Fruit fly (Drosophila melanogaster): Measurements from ENCODE around the gene CG34043.

CG34043 gene

dm6 chr2L:10246785-10247190, 33.9 kb downstream of the CG34043 start, which contains the start of gene chico (continued):
- TF ChIP-seq CG3163 (GFP tag; optimal IDR thresholded peaks at IDR 0.05): no peak
- TF ChIP-seq Doc2 (GFP tag; IDR thresholded peaks at IDR 0.05): no peak
- no peak for TF ChIP-seq CG11456 (GFP tag; IDR thresholded peaks at IDR 0.05)
- TF ChIP-seq tio (GFP tag; optimal IDR thresholded peaks at IDR 0.05): no peak
- no peak for TF ChIP-seq CG7556 (GFP tag; optimal IDR thresholded peaks at IDR 0.05)
- no peak for TF ChIP-seq Six4 (GFP tag; optimal IDR thresholded peaks at IDR 0.05)
- no peak for TF ChIP-seq Camta (GFP tag; optimal IDR thresholded peaks at IDR 0.05)
- TF ChIP-seq cwo (GFP tag; optimal IDR thresholded peaks at IDR 0.05): no peak
- no peak for TF ChIP-seq sqz (GFP tag; optimal IDR thresholded peaks at IDR 0.05)
- TF ChIP-seq CG12104 (GFP tag; optimal IDR thresholded peaks at IDR 0.05): no peak
- TF ChIP-seq gce (GFP tag; IDR thresholded peaks at IDR 0.05): no peak
- no peak for TF ChIP-seq cato (GFP tag; optimal IDR thresholded peaks at IDR 0.05; ENCODE audit: borderline replicate concordance)
- TF ChIP-seq CG2129 (GFP tag; IDR thresholded peaks at IDR 0.05; ENCODE audit: partially characterized antibody): no peak
- TF ChIP-seq gcm (GFP tag; optimal IDR thresholded peaks at IDR 0.05): no peak
- no peak for TF ChIP-seq CG12299 (tag; optimal IDR thresholded peaks at IDR 0.05)
- TF ChIP-seq chm (GFP tag; IDR thresholded peaks at IDR 0.05): no peak
- peak; percentile 71; the same call in 1 of the 2 replicates for TF ChIP-seq CG32767 (GFP tag; IDR thresholded peaks at IDR 0.05)
- TF ChIP-seq pnt (GFP tag; optimal IDR thresholded peaks at IDR 0.05): no peak
- TF ChIP-seq CG33557 (GFP tag; optimal IDR thresholded peaks at IDR 0.05): no peak
- TF ChIP-seq ken (GFP tag; IDR thresholded peaks at IDR 0.05): no peak
- TF ChIP-seq tap (tag; optimal IDR thresholded peaks at IDR 0.05): no peak
- no peak for TF ChIP-seq al (GFP tag; IDR thresholded peaks at IDR 0.05)
- TF ChIP-seq Tbp (GFP tag; optimal IDR thresholded peaks at IDR 0.05): no peak
- TF ChIP-seq Blimp-1 (GFP tag; optimal IDR thresholded peaks at IDR 0.05): no peak
- TF ChIP-seq wdn (GFP tag; IDR thresholded peaks at IDR 0.05): no peak
- no peak for TF ChIP-seq Oli (tag; optimal IDR thresholded peaks at IDR 0.05)
- TF ChIP-seq CG30020 (tag; optimal IDR thresholded peaks at IDR 0.05): peak; percentile 91
- TF ChIP-seq CG3281 (GFP tag; optimal IDR thresholded peaks at IDR 0.05): no peak
- no peak for TF ChIP-seq shn (GFP tag; optimal IDR thresholded peaks at IDR 0.05)
- peak; percentile 50 for TF ChIP-seq sug (tag; optimal IDR thresholded peaks at IDR 0.05)
- no peak for TF ChIP-seq btn (GFP tag; optimal IDR thresholded peaks at IDR 0.05)
- no peak for TF ChIP-seq Hmx (GFP tag; optimal IDR thresholded peaks at IDR 0.05)
- TF ChIP-seq Nf-YA (GFP tag; IDR thresholded peaks at IDR 0.05): no peak
- TF ChIP-seq Hmr (GFP tag; optimal IDR thresholded peaks at IDR 0.05): no peak
- TF ChIP-seq Lhr (GFP tag; optimal IDR thresholded peaks at IDR 0.05): peak; percentile 64
- no peak for TF ChIP-seq Bdp1 (GFP tag; optimal IDR thresholded peaks at IDR 0.05)
- no peak for TF ChIP-seq bsh (GFP tag; optimal IDR thresholded peaks at IDR 0.05)
- no peak for TF ChIP-seq CG5180 (GFP tag; optimal IDR thresholded peaks at IDR 0.05)
- TF ChIP-seq CG13287 (GFP tag; IDR thresholded peaks at IDR 0.05; ENCODE audit: partially characterized antibody): peak; percentile 60
- no peak for TF ChIP-seq CG8089 (GFP tag; optimal IDR thresholded peaks at IDR 0.05)
- TF ChIP-seq Dfd (GFP tag; optimal IDR thresholded peaks at IDR 0.05): no peak
- no peak for TF ChIP-seq ind (GFP tag; optimal IDR thresholded peaks at IDR 0.05)
- TF ChIP-seq kay (GFP tag; optimal IDR thresholded peaks at IDR 0.05): no peak
- TF ChIP-seq org-1 (GFP tag; optimal IDR thresholded peaks at IDR 0.05): no peak
- TF ChIP-seq BEAF-32 (GFP tag; optimal IDR thresholded peaks at IDR 0.05): peak; percentile 65
- TF ChIP-seq CG8924 (tag; optimal IDR thresholded peaks at IDR 0.05): peak; percentile 44
- TF ChIP-seq Mrtf (GFP tag; IDR thresholded peaks at IDR 0.05): no peak
- no peak for TF ChIP-seq ttk (GFP tag; IDR thresholded peaks at IDR 0.05)
- no peak for TF ChIP-seq tna (GFP tag; IDR thresholded peaks at IDR 0.05; ENCODE audit: partially characterized antibody)
- no peak for TF ChIP-seq ERR (GFP tag; optimal IDR thresholded peaks at IDR 0.05)
- peak; percentile 38 for TF ChIP-seq gfzf (GFP tag; optimal IDR thresholded peaks at IDR 0.05)
- TF ChIP-seq z (GFP tag; IDR thresholded peaks at IDR 0.05): no peak
